Worm (Caenorhabditis elegans) whole organism, L4/young adult: ENCODE results near the gene dmsr-4.

Source experiments
- W03F9.2 ChIP-seq: fragments of 150-350 bp; optimal IDR thresholded peaks from 2 replicates; lab custom pipeline; 2014; ENCODE audit warnings: missing biosample characterization, missing genetic modification characterization
- dao-5 ChIP-seq: sonication (generic microtip); optimal IDR thresholded peaks from 2 replicates; lab custom pipeline; 2016; ENCODE audit warnings: missing genotype, missing genetic modification characterization, moderate library complexity, missing compliant biosample characterization
- him-1 ChIP-seq: sonication (generic microtip); optimal IDR thresholded peaks from 2 replicates; lab custom pipeline; 2016; ENCODE audit warnings: missing genotype, missing genetic modification reagents, missing genetic modification characterization, missing compliant biosample characterization

dmsr-4 gene

ce11 chrII:356969-357368 is at the start of gene dmsr-4:
dmsr-4 (minus strand) TSS chrII:357069.
- no peak for TF ChIP-seq him-1 (tag; lab: Kevin White, UChicago)

- TF ChIP-seq him-1 (tag; lab: Kevin White, UChicago) (no peak), W03F9.2 (tag; lab: Kevin White, UChicago) (no peak), dao-5 (tag; lab: Kevin White, UChicago) (no peak)
Measured at ce11 chrII:402435-402834, 45.6 kb upstream of the dmsr-4 start, which contains the start of gene clec-10. clec-10 (plus strand) TSS chrII:402678.

- TF ChIP-seq him-1 (tag; lab: Kevin White, UChicago), result peak; percentile 27
- TF ChIP-seq dao-5 (tag; lab: Kevin White, UChicago), result no peak
- TF ChIP-seq W03F9.2 (tag; lab: Kevin White, UChicago), result no peak
Measured at ce11 chrII:401211-401610, 44.3 kb upstream of the dmsr-4 start.

- TF ChIP-seq W03F9.2 (tag; lab: Kevin White, UChicago), result no peak
- TF ChIP-seq him-1 (tag; lab: Kevin White, UChicago), result no peak
- TF ChIP-seq dao-5 (tag; lab: Kevin White, UChicago), result no peak
Measured at ce11 chrII:400167-400566, 43.3 kb upstream of the dmsr-4 start.

ce11 chrII:399321-399720 is 42.5 kb upstream of the dmsr-4 start, which contains the start of gene C03H5.6:
C03H5.6 (minus strand) TSS chrII:399421.
- TF ChIP-seq him-1 (tag; lab: Kevin White, UChicago), result no peak
- no peak for TF ChIP-seq W03F9.2 (tag; lab: Kevin White, UChicago)
- no peak for TF ChIP-seq dao-5 (tag; lab: Kevin White, UChicago)

ce11 chrII:388533-388932 is 31.7 kb upstream of the dmsr-4 start, which contains the start of gene nstp-4:
nstp-4 (plus strand) TSS chrII:388833.
- TF ChIP-seq him-1 (tag; lab: Kevin White, UChicago) (no peak), dao-5 (tag; lab: Kevin White, UChicago) (no peak), W03F9.2 (tag; lab: Kevin White, UChicago) (no peak)

- no peak for TF ChIP-seq W03F9.2 (tag; lab: Kevin White, UChicago)
- no peak for TF ChIP-seq dao-5 (tag; lab: Kevin White, UChicago)
- TF ChIP-seq him-1 (tag; lab: Kevin White, UChicago), result no peak
Measured at ce11 chrII:387844-388355, 31.0 kb upstream of the dmsr-4 start.

- TF ChIP-seq dao-5 (tag; lab: Kevin White, UChicago) (no peak), him-1 (tag; lab: Kevin White, UChicago) (no peak), W03F9.2 (tag; lab: Kevin White, UChicago) (no peak)
Measured at ce11 chrII:385957-386356, 29.1 kb upstream of the dmsr-4 start, which contains the start of gene C03H5.3. C03H5.3 (plus strand) TSS chrII:386088.

- no peak for TF ChIP-seq W03F9.2 (tag; lab: Kevin White, UChicago)
- TF ChIP-seq dao-5 (tag; lab: Kevin White, UChicago), result no peak
- TF ChIP-seq him-1 (tag; lab: Kevin White, UChicago), result no peak
Measured at ce11 chrII:385258-385657, 28.4 kb upstream of the dmsr-4 start, which contains the start of gene C03H5.5. C03H5.5 (minus strand) TSS chrII:385358.

- TF ChIP-seq him-1 (tag; lab: Kevin White, UChicago) (no peak), dao-5 (tag; lab: Kevin White, UChicago) (no peak), W03F9.2 (tag; lab: Kevin White, UChicago) (no peak)
Measured at ce11 chrII:379935-380334, 23.1 kb upstream of the dmsr-4 start, which contains the start of gene C03H5.7. C03H5.7 (plus strand) TSS chrII:380235.

ce11 chrII:378351-378750 is 21.5 kb upstream of the dmsr-4 start, which contains the start of gene C03H5.9:
C03H5.9 (plus strand) TSS chrII:378651.
- TF ChIP-seq dao-5 (tag; lab: Kevin White, UChicago) (no peak), him-1 (tag; lab: Kevin White, UChicago) (no peak), W03F9.2 (tag; lab: Kevin White, UChicago) (no peak)

ce11 chrII:374950-375349 is 18.1 kb upstream of the dmsr-4 start, which contains the start of gene C03H5.4:
C03H5.4 (plus strand) TSS chrII:375250.
- TF ChIP-seq W03F9.2 (tag; lab: Kevin White, UChicago) (no peak), dao-5 (tag; lab: Kevin White, UChicago) (no peak), him-1 (tag; lab: Kevin White, UChicago) (no peak)

- TF ChIP-seq him-1 (tag; lab: Kevin White, UChicago) (no peak), dao-5 (tag; lab: Kevin White, UChicago) (no peak), W03F9.2 (tag; lab: Kevin White, UChicago) (no peak)
Measured at ce11 chrII:372235-372634, 15.4 kb upstream of the dmsr-4 start.

ce11 chrII:371549-371948 is 14.7 kb upstream of the dmsr-4 start:
- no peak for TF ChIP-seq dao-5 (tag; lab: Kevin White, UChicago)
- TF ChIP-seq him-1 (tag; lab: Kevin White, UChicago), result no peak
- TF ChIP-seq W03F9.2 (tag; lab: Kevin White, UChicago), result no peak
